Fruit fly (Drosophila melanogaster) whole organism, pupa: ENCODE data around the gene CG10237.

Experiments
- EcR ChIP-seq: fragments of 200-800 bp; sonication (Bioruptor generic); optimal IDR thresholded peaks from 3 replicates; lab custom pipeline; 2019; ENCODE audit warnings: missing biosample characterization, missing genetic modification characterization, mild to moderate bottlenecking, moderate library complexity, missing genetic modification reagents
- Pif1A ChIP-seq: fragments of 200-800 bp; sonication (Bioruptor generic); optimal IDR thresholded peaks from 3 replicates; lab custom pipeline; 2016; ENCODE audit warnings: missing biosample characterization, missing genetic modification characterization

DNA sequence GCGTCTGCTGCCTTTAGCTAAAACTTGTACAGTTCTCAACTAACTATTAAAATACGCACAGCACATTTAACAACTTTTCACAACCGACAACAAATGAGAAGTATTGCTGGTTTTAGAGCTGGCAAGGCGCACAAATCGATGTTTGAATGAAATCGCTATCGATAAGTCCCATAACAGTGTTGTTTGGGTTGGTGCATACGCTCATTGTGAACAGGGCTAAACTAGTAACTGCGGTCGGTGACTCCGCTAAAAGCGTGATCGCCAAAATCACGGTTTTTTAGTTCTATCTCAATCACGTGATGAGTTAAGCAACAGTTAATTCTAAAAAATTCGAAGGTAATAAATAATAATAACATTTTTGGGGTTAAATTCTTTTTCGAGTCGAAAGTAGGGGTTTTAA lies 10.9 kb upstream of the CG10237 start, which contains the start of gene Top2:
- TF ChIP-seq Pif1A (GFP tag; lab: Kevin White, UChicago) = no peak
- no peak for TF ChIP-seq EcR
